Worm (Caenorhabditis elegans): ENCODE results near the gene F58E6.6.

The F58E6.6 gene

DNA sequence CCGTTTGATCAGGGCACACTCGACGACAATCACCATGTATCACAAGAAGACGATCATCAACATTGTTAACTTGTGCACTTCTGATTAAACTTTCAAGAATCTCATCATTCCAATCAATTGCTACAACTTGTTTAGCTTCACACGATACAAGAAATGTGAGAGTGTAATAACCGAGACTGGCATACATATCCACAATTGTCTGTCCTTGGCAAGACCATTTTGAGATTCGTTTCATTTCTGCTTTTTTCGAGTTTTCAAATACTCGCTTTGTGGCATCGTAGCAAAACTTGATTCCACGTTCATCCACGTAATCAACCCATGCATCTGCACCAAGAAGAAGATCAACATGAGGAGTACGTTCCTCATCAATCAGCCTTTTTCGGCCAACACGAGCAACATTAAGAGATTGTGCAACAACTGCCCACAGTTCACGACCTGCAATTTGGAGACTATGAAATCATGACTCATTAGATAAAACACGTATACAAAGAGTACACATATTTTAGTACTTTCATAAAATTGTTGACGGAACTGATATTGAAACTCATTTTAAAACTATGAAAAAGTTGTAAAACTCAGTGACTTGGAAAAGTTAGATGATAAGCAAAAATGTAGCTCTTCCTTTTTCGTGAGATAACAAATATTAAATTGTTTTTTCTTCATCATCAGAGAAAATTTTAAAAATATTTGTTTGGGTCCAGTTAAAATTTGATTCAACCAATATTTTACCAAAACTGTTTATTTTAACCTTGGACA, 40.2 kb downstream of the F58E6.6 start (continued):
- no peak for TF ChIP-seq arid-1 (GFP tag; conservative IDR thresholded peaks at IDR 0.05)
- TF ChIP-seq lim-7 (GFP tag; IDR thresholded peaks at IDR 0.05), result no peak
- TF ChIP-seq nhr-28 (tag; optimal IDR thresholded peaks at IDR 0.05), result peak; percentile 44
- no peak for TF ChIP-seq F44E2.7 (GFP tag; IDR thresholded peaks at IDR 0.05)
- TF ChIP-seq Y5F2A.4 (GFP tag; optimal IDR thresholded peaks at IDR 0.05), result no peak
- TF ChIP-seq fos-1 (tag; optimal IDR thresholded peaks at IDR 0.05), result no peak
- no peak for TF ChIP-seq D1046.2 (GFP tag; IDR thresholded peaks at IDR 0.05)
- TF ChIP-seq sdz-12 (GFP tag; optimal IDR thresholded peaks at IDR 0.05), result no peak
- TF ChIP-seq Y48G9A.11 (GFP tag; IDR thresholded peaks at IDR 0.05), result no peak
- TF ChIP-seq egl-43 (GFP tag; IDR thresholded peaks at IDR 0.05), result no peak
- no peak for TF ChIP-seq lir-3 (tag; optimal IDR thresholded peaks at IDR 0.05)
- TF ChIP-seq ceh-44 (GFP tag; IDR thresholded peaks at IDR 0.05), result no peak
- TF ChIP-seq mep-1 (tag; optimal IDR thresholded peaks at IDR 0.05), result no peak
- TF ChIP-seq nhr-237 (tag; optimal IDR thresholded peaks at IDR 0.05), result no peak
- no peak for TF ChIP-seq F49E8.2 (tag; optimal IDR thresholded peaks at IDR 0.05; ENCODE audit: borderline replicate concordance)
- TF ChIP-seq php-3 (GFP tag; IDR thresholded peaks at IDR 0.05), result peak; percentile 87
- no peak for TF ChIP-seq tag-97 (GFP tag; IDR thresholded peaks at IDR 0.05)
- TF ChIP-seq daf-16 (GFP tag; optimal IDR thresholded peaks at IDR 0.05), result no peak
- TF ChIP-seq daf-16 (tag; optimal IDR thresholded peaks at IDR 0.05), result peak; percentile 37
- TF ChIP-seq nhr-41 (GFP tag; IDR thresholded peaks at IDR 0.05), result no peak
- TF ChIP-seq hmg-1.1 (GFP tag; IDR thresholded peaks at IDR 0.05), result no peak
- no peak for TF ChIP-seq unc-39 (tag; optimal IDR thresholded peaks at IDR 0.05)
- TF ChIP-seq F10B5.3 (tag; optimal IDR thresholded peaks at IDR 0.05), result no peak
- TF ChIP-seq nhr-25 (tag; optimal IDR thresholded peaks at IDR 0.05; ENCODE audit: borderline replicate concordance, insufficient read depth), result no peak
- no peak for TF ChIP-seq ctbp-1 (GFP tag; IDR thresholded peaks at IDR 0.05)
- peak; percentile 33 for TF ChIP-seq dve-1 (tag; optimal IDR thresholded peaks at IDR 0.05; ENCODE audit: insufficient read depth)

DNA sequence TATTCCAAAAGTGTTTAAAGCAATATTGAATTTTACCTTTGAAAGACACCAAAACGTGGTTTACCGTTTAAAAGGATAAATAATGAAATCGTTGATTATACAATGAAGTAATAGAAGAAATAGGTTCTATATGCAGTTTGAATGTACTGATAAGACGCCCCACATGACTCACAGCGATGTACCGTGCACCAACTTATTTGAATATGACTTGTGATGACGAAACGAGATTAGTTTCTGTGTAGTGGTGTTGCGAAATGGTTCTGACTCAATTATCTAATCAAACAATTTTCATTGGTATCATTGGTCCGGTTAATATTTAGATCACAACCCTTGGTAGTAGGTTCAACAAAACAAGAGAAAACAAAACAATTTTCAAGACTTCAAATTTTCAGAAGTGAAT, 41.6 kb downstream of the F58E6.6 start:
- TF ChIP-seq aly-2 (tag; optimal IDR thresholded peaks at IDR 0.05), result no peak
- TF ChIP-seq duxl-1 (tag; optimal IDR thresholded peaks at IDR 0.05; ENCODE audit: poor library complexity), result no peak
- TF ChIP-seq tag-97 (GFP tag; IDR thresholded peaks at IDR 0.05), result no peak
- no peak for TF ChIP-seq nhr-111 (GFP tag; optimal IDR thresholded peaks at IDR 0.05)
- peak; percentile 58 for TF ChIP-seq hlh-30 (tag; optimal IDR thresholded peaks at IDR 0.05; ENCODE audit: insufficient read depth)
- TF ChIP-seq php-3 (GFP tag; IDR thresholded peaks at IDR 0.05), result no peak
- TF ChIP-seq spr-3 (GFP tag; optimal IDR thresholded peaks at IDR 0.05), result no peak
- TF ChIP-seq T26A8.4 (GFP tag; IDR thresholded peaks at IDR 0.05), result no peak
- TF ChIP-seq lim-7 (GFP tag; IDR thresholded peaks at IDR 0.05), result no peak
- TF ChIP-seq dmd-9 (GFP tag; IDR thresholded peaks at IDR 0.05), result no peak
- no peak for TF ChIP-seq fos-1 (tag; optimal IDR thresholded peaks at IDR 0.05)
- TF ChIP-seq nhr-42 (GFP tag; IDR thresholded peaks at IDR 0.05), result no peak
- no peak for TF ChIP-seq D1046.2 (GFP tag; IDR thresholded peaks at IDR 0.05)
- no peak for TF ChIP-seq daf-16 (GFP tag; optimal IDR thresholded peaks at IDR 0.05)
- TF ChIP-seq daf-16 (tag; optimal IDR thresholded peaks at IDR 0.05), result peak; percentile 36
- TF ChIP-seq zfp-2 (tag; optimal IDR thresholded peaks at IDR 0.05), result no peak
- TF ChIP-seq snpc-1.2 (GFP tag; IDR thresholded peaks at IDR 0.05), result no peak
- no peak for TF ChIP-seq ces-1 (GFP tag; optimal IDR thresholded peaks at IDR 0.05)
- TF ChIP-seq dmd-6 (GFP tag; IDR thresholded peaks at IDR 0.05), result peak; percentile 42; the same call in 1 of the 2 replicates
- no peak for TF ChIP-seq mxl-3 (GFP tag; optimal IDR thresholded peaks at IDR 0.05)
- TF ChIP-seq pha-4 (GFP tag; IDR thresholded peaks at IDR 0.05), result no peak
- TF ChIP-seq pha-4 (tag; optimal IDR thresholded peaks at IDR 0.05), result no peak
- TF ChIP-seq arid-1 (GFP tag; conservative IDR thresholded peaks at IDR 0.05), result no peak
- TF ChIP-seq lir-3 (tag; optimal IDR thresholded peaks at IDR 0.05), result no peak
- no peak for TF ChIP-seq mep-1 (tag; optimal IDR thresholded peaks at IDR 0.05)
- no peak for TF ChIP-seq nhr-41 (GFP tag; IDR thresholded peaks at IDR 0.05)
- no peak for TF ChIP-seq nhr-102 (tag; optimal IDR thresholded peaks at IDR 0.05)
- no peak for TF ChIP-seq ceh-28 (tag; optimal IDR thresholded peaks at IDR 0.05)
- TF ChIP-seq saeg-2 (GFP tag; IDR thresholded peaks at IDR 0.05), result no peak
- TF ChIP-seq lsy-2 (tag; optimal IDR thresholded peaks at IDR 0.05), result no peak
- TF ChIP-seq dve-1 (tag; optimal IDR thresholded peaks at IDR 0.05; ENCODE audit: insufficient read depth), result peak; percentile 51
- TF ChIP-seq ztf-7 (tag; optimal IDR thresholded peaks at IDR 0.05), result no peak
- TF ChIP-seq nhr-76 (tag; optimal IDR thresholded peaks at IDR 0.05), result no peak
- TF ChIP-seq unc-39 (tag; optimal IDR thresholded peaks at IDR 0.05), result no peak

Data from whole organism, L4 larva.